Worm (Caenorhabditis elegans): ENCODE measurements around the gene set-22.

set-22 gene

ce11 chrV:10433721-10434120, 3.0 kb upstream of the set-22 start, which contains the start of gene Y32F6A.4:
Y32F6A.4 (minus strand) TSS chrV:10434067.
- TF ChIP-seq nhr-12 (tag; optimal IDR thresholded peaks at IDR 0.05) (no peak), fos-1 (tag; optimal IDR thresholded peaks at IDR 0.05) (peak; percentile 51), ZK546.5 (tag; optimal IDR thresholded peaks at IDR 0.05) (no peak), aly-2 (tag; optimal IDR thresholded peaks at IDR 0.05) (no peak), egl-27 (tag; optimal IDR thresholded peaks at IDR 0.05) (no peak), crh-2 (tag; optimal IDR thresholded peaks at IDR 0.05) (peak; percentile 2), C34F6.9 (tag; optimal IDR thresholded peaks at IDR 0.05) (no peak), nhr-21 (tag; optimal IDR thresholded peaks at IDR 0.05) (no peak), blmp-1 (tag; optimal IDR thresholded peaks at IDR 0.05; ENCODE audit: insufficient read depth) (no peak), unc-62 (GFP tag; optimal IDR thresholded peaks at IDR 0.05) (no peak), ceh-82 (tag; optimal IDR thresholded peaks at IDR 0.05) (no peak), nhr-129 (tag; optimal IDR thresholded peaks at IDR 0.05) (no peak), gmeb-1 (tag; optimal IDR thresholded peaks at IDR 0.05) (peak; percentile 8), nhr-6 (tag; optimal IDR thresholded peaks at IDR 0.05) (no peak), dmd-4 (tag; optimal IDR thresholded peaks at IDR 0.05) (no peak)

- TF ChIP-seq ceh-82 (tag; optimal IDR thresholded peaks at IDR 0.05) (no peak), aly-2 (tag; optimal IDR thresholded peaks at IDR 0.05) (no peak), ZK546.5 (tag; optimal IDR thresholded peaks at IDR 0.05) (no peak), sma-9 (GFP tag; optimal IDR thresholded peaks at IDR 0.05) (peak; percentile 18), sma-9 (tag; optimal IDR thresholded peaks at IDR 0.05) (no peak), nhr-11 (tag; optimal IDR thresholded peaks at IDR 0.05) (no peak), fos-1 (tag; optimal IDR thresholded peaks at IDR 0.05) (peak; percentile 70), crh-2 (tag; optimal IDR thresholded peaks at IDR 0.05) (peak; percentile 42)
Observed at ce11 chrV:10435198-10435597, 1.5 kb upstream of the set-22 start.

ce11 chrV:10440723-10441122, 4.0 kb downstream of the set-22 start, which contains the start of gene snf-10:
snf-10 (minus strand) TSS chrV:10440823.
- no peak for TF ChIP-seq sma-3 (GFP tag; optimal IDR thresholded peaks at IDR 0.05)
- TF ChIP-seq elt-1 (tag; optimal IDR thresholded peaks at IDR 0.05), result no peak
- no peak for TF ChIP-seq unc-62 (GFP tag; optimal IDR thresholded peaks at IDR 0.05)
- TF ChIP-seq C34F6.9 (tag; optimal IDR thresholded peaks at IDR 0.05), result no peak
- TF ChIP-seq R02D3.7 (tag; optimal IDR thresholded peaks at IDR 0.05), result no peak
- TF ChIP-seq ztf-11 (tag; optimal IDR thresholded peaks at IDR 0.05), result no peak
- no peak for TF ChIP-seq snpc-4 (tag; optimal IDR thresholded peaks at IDR 0.05)
- no peak for TF ChIP-seq mbf-1 (tag; optimal IDR thresholded peaks at IDR 0.05)
- TF ChIP-seq dmd-4 (tag; optimal IDR thresholded peaks at IDR 0.05), result no peak
- TF ChIP-seq peb-1 (tag; optimal IDR thresholded peaks at IDR 0.05), result no peak

DNA sequence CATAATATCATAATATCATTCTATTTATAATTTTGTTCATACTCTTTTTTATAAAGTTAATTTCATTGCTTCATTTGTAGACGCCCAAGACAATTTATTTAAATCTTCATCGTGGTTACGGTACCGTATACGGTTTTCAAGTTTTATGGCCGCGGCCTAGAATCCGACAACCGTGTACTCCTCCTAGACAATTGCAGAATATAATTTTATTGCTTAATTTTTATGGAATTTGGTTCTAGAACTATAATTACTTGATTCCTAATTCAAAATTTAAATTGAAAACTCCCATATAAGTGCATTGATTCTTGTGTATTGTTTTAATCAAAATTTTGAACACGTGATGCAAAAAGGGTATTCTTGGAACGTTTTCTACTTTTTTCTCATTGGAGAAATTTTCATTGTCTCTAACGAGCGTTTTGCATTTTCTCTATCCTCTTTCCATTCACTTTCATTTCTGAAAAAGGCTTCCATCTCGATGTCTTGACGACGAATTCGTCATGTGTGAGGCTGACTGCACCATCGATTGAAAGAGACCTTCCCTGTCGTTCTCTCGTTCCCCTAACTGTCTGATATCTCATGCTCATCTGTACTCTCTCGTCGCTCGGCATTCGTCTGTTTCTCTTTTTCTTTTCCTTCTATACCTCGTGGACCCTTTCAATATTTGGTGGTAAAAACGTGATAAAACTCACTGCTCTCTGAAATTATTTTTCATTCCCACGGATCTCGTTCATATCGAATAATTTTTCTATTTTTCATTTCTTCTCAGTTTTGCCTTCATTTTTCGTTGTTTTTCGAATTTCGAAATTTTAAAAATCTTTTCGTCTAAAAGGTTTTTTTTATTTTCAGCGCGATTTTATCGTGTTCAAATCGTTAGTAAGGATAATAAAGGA, 4.7 kb downstream of the set-22 start, which contains the start of gene pap-1:
TSS of gene pap-1 (plus strand) at position 840 of the 890 bp plus-strand sequence.
- TF ChIP-seq fos-1 (tag; optimal IDR thresholded peaks at IDR 0.05), result peak; percentile 3
- peak in 1 of 2 experiments; percentile 39 for TF ChIP-seq lsy-2 (tag; optimal IDR thresholded peaks at IDR 0.05)
- TF ChIP-seq Y55F3AM.14 (GFP tag; optimal IDR thresholded peaks at IDR 0.05), result no peak
- peak; percentile 16 for TF ChIP-seq sma-9 (GFP tag; optimal IDR thresholded peaks at IDR 0.05)
- TF ChIP-seq sma-9 (tag; optimal IDR thresholded peaks at IDR 0.05), result no peak
- TF ChIP-seq C34F6.9 (tag; optimal IDR thresholded peaks at IDR 0.05), result peak; percentile 50
- TF ChIP-seq dmd-4 (tag; optimal IDR thresholded peaks at IDR 0.05), result no peak
- peak; percentile 62 for TF ChIP-seq nhr-129 (tag; optimal IDR thresholded peaks at IDR 0.05)
- TF ChIP-seq mdl-1 (tag; optimal IDR thresholded peaks at IDR 0.05), result peak in 1 of 2 experiments; percentile 27

DNA sequence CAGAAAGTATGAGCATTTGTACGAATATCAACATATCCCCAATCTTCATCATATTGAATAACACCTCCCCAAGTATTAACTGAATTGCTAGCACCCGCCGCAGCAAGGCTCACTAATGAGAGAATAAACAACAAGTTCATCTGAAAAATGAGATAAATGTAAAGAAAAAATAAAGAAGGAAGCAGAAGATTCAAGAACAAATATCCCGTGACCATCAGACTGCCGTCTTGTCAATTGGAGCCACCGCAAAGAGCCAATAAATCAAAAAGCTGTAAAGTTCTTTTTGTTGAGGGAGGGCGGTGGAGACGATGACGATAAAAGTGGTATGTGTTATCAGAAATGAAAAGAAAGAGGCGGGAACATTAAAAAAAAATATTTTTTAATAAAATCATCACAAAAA, 16.8 kb downstream of the set-22 start, which contains the start of gene Y32F6A.5:
TSS of gene Y32F6A.5 (minus strand) at position 140 of the 400 bp plus-strand sequence.
- TF ChIP-seq alr-1 (tag; optimal IDR thresholded peaks at IDR 0.05), result no peak
- no peak for TF ChIP-seq mdl-1 (tag; optimal IDR thresholded peaks at IDR 0.05)
- no peak for TF ChIP-seq nhr-237 (tag; optimal IDR thresholded peaks at IDR 0.05)
- no peak for TF ChIP-seq unc-55 (GFP tag; optimal IDR thresholded peaks at IDR 0.05)
- no peak for TF ChIP-seq lin-13 (GFP tag; optimal IDR thresholded peaks at IDR 0.05)
- no peak for TF ChIP-seq elt-3 (tag; optimal IDR thresholded peaks at IDR 0.05)
- peak; percentile 26 for TF ChIP-seq C34F6.9 (tag; optimal IDR thresholded peaks at IDR 0.05)
- TF ChIP-seq ztf-4 (tag; optimal IDR thresholded peaks at IDR 0.05), result no peak
- no peak for TF ChIP-seq sem-4 (tag; optimal IDR thresholded peaks at IDR 0.05)
- peak; percentile 11 for TF ChIP-seq sma-9 (GFP tag; optimal IDR thresholded peaks at IDR 0.05)
- no peak for TF ChIP-seq sma-9 (tag; optimal IDR thresholded peaks at IDR 0.05)
- TF ChIP-seq ceh-82 (tag; optimal IDR thresholded peaks at IDR 0.05), result no peak

Data from whole organism, L2 larva.